Fruit fly (Drosophila melanogaster) whole organism, prepupa: ENCODE data around the gene CG32373.
A peak's percentile ranks its signal among the peaks of the same experiment; 100 is the strongest.

Experiments used
- Blimp-1 ChIP-seq: fragments of 200-800 bp; sonication (Bioruptor generic); optimal IDR thresholded peaks from 3 replicates; lab custom pipeline; 2017; ENCODE audit warnings: missing biosample characterization, missing genetic modification characterization, mild to moderate bottlenecking, moderate library complexity, missing genetic modification reagents
- CG10631 ChIP-seq: fragments of 200-800 bp; sonication (Bioruptor generic); optimal IDR thresholded peaks from 2 replicates; lab custom pipeline; 2016; ENCODE audit warnings: missing biosample characterization, missing genetic modification characterization
- CG11294 ChIP-seq: fragments of 200-800 bp; sonication (Bioruptor generic); IDR thresholded peaks from 2 replicates; pipeline ENCODE4 v1.3.6; 2022; ENCODE audit warnings: missing biosample characterization, missing genetic modification characterization
- CG16779 ChIP-seq: fragments of 200-800 bp; sonication (Bioruptor generic); optimal IDR thresholded peaks from 3 replicates; lab custom pipeline; 2017; ENCODE audit warnings: missing biosample characterization, mild to moderate bottlenecking, missing genetic modification characterization
- CG31627 ChIP-seq: fragments of 200-800 bp; sonication (Bioruptor generic); optimal IDR thresholded peaks from 3 replicates; lab custom pipeline; 2016; ENCODE audit warnings: missing biosample characterization, missing genetic modification characterization
- CG34406 ChIP-seq: fragments of 200-800 bp; sonication (Bioruptor generic); optimal IDR thresholded peaks from 3 replicates; lab custom pipeline; 2016; ENCODE audit warnings: missing biosample characterization, missing genetic modification characterization
- CG3919 ChIP-seq: fragments of 200-800 bp; sonication (Bioruptor generic); optimal IDR thresholded peaks from 3 replicates; lab custom pipeline; 2016; ENCODE audit warnings: missing biosample characterization, missing genetic modification characterization
- CG4318 ChIP-seq: fragments of 200-800 bp; sonication (Bioruptor generic); optimal IDR thresholded peaks from 3 replicates; lab custom pipeline; 2017; ENCODE audit warnings: missing biosample characterization, mild to moderate bottlenecking, missing genetic modification characterization
- CG6792 ChIP-seq: fragments of 200-800 bp; sonication (Bioruptor generic); optimal IDR thresholded peaks from 3 replicates; lab custom pipeline; 2016; ENCODE audit warnings: missing biosample characterization, missing genetic modification characterization
- CG6854 ChIP-seq: fragments of 200-800 bp; sonication (Bioruptor generic); optimal IDR thresholded peaks from 2 replicates; lab custom pipeline; 2017; ENCODE audit warnings: missing biosample characterization, mild to moderate bottlenecking, missing genetic modification characterization
- CG7368 ChIP-seq: fragments of 200-800 bp; sonication (Bioruptor generic); optimal IDR thresholded peaks from 3 replicates; lab custom pipeline; 2016; ENCODE audit warnings: missing biosample characterization, missing genetic modification characterization
- CG8119 ChIP-seq: fragments of 200-800 bp; sonication (Bioruptor generic); IDR thresholded peaks from 3 replicates; pipeline ENCODE4 v1.3.6; 2022; ENCODE audit warnings: missing biosample characterization, missing genetic modification characterization
- CG8319 ChIP-seq: fragments of 200-800 bp; sonication (Bioruptor generic); optimal IDR thresholded peaks from 3 replicates; lab custom pipeline; 2016; ENCODE audit warnings: missing biosample characterization, missing genetic modification characterization
- CG8632 ChIP-seq: fragments of 200-800 bp; sonication (Bioruptor generic); optimal IDR thresholded peaks from 3 replicates; lab custom pipeline; 2016; ENCODE audit warnings: missing biosample characterization, missing genetic modification characterization
- CG9139 ChIP-seq: fragments of 200-800 bp; sonication (Bioruptor generic); optimal IDR thresholded peaks from 3 replicates; lab custom pipeline; 2017; ENCODE audit warnings: missing biosample characterization, mild to moderate bottlenecking, missing genetic modification characterization
- Eip78C ChIP-seq: fragments of 200-800 bp; sonication (Bioruptor generic); peaks from one replicate; lab custom pipeline; 2016; ENCODE audit warnings: missing biosample characterization, missing genetic modification characterization
- Eip93F ChIP-seq: fragments of 200-800 bp; sonication (Bioruptor generic); optimal IDR thresholded peaks from 2 replicates; lab custom pipeline; 2016; ENCODE audit warnings: missing biosample characterization, mild to moderate bottlenecking, missing genetic modification characterization
- Ets21C ChIP-seq: fragments of 200-800 bp; sonication (Bioruptor generic); optimal IDR thresholded peaks from 3 replicates; lab custom pipeline; 2016; ENCODE audit warnings: missing biosample characterization, missing genetic modification characterization
- Ets96B ChIP-seq: fragments of 200-800 bp; optimal IDR thresholded peaks from 2 replicates; lab custom pipeline; 2019; ENCODE audit warnings: missing biosample characterization, mild to moderate bottlenecking, missing genetic modification characterization, moderate library complexity
- Hr4 ChIP-seq: fragments of 200-800 bp; sonication (Bioruptor generic); optimal IDR thresholded peaks from 3 replicates; lab custom pipeline; 2016; ENCODE audit warnings: missing biosample characterization, missing genetic modification characterization
- Met ChIP-seq: fragments of 200-800 bp; sonication (Bioruptor generic); optimal IDR thresholded peaks from 3 replicates; lab custom pipeline; 2016; ENCODE audit warnings: missing biosample characterization, missing genetic modification characterization
- Sox102F ChIP-seq: fragments of 200-800 bp; sonication (Bioruptor generic); optimal IDR thresholded peaks from 2 replicates; lab custom pipeline; 2016; ENCODE audit warnings: missing biosample characterization, mild to moderate bottlenecking, missing genetic modification characterization
- Sox14 ChIP-seq: fragments of 200-800 bp; sonication (Bioruptor generic); optimal IDR thresholded peaks from 3 replicates; lab custom pipeline; 2016; ENCODE audit warnings: missing biosample characterization, missing genetic modification characterization
- Sox15 ChIP-seq: fragments of 200-800 bp; sonication (Bioruptor generic); optimal IDR thresholded peaks from 3 replicates; lab custom pipeline; 2016; ENCODE audit warnings: missing biosample characterization, missing genetic modification characterization
- dac ChIP-seq: fragments of 200-800 bp; sonication (Bioruptor generic); optimal IDR thresholded peaks from 2 replicates; lab custom pipeline; 2017; ENCODE audit warnings: missing biosample characterization, mild to moderate bottlenecking, missing genetic modification characterization
- eg ChIP-seq: fragments of 200-800 bp; sonication (Bioruptor generic); IDR thresholded peaks from 3 replicates; pipeline ENCODE4 v1.3.6; 2022; ENCODE audit warnings: missing biosample characterization, missing genetic modification characterization
- fd59A ChIP-seq: fragments of 200-800 bp; sonication (Bioruptor generic); optimal IDR thresholded peaks from 2 replicates; lab custom pipeline; 2017; ENCODE audit warnings: missing biosample characterization, mild to moderate bottlenecking, missing genetic modification characterization, missing genetic modification reagents
- fd85E ChIP-seq: fragments of 200-800 bp; sonication (Bioruptor generic); optimal IDR thresholded peaks from 3 replicates; lab custom pipeline; 2016; ENCODE audit warnings: missing biosample characterization, missing genetic modification characterization
- fkh ChIP-seq: fragments of 200-800 bp; sonication (Bioruptor generic); optimal IDR thresholded peaks from 3 replicates; lab custom pipeline; 2017; ENCODE audit warnings: missing biosample characterization, mild to moderate bottlenecking, missing genetic modification characterization, moderate library complexity
- lz ChIP-seq: fragments of 200-800 bp; sonication (Bioruptor generic); optimal IDR thresholded peaks from 3 replicates; lab custom pipeline; 2016; ENCODE audit warnings: missing biosample characterization, missing genetic modification characterization
- net ChIP-seq: fragments of 200-800 bp; sonication (Bioruptor generic); optimal IDR thresholded peaks from 3 replicates; lab custom pipeline; 2016; ENCODE audit warnings: missing biosample characterization, missing genetic modification characterization
- pdm3 ChIP-seq: fragments of 200-800 bp; sonication (Bioruptor generic); optimal IDR thresholded peaks from 3 replicates; lab custom pipeline; 2016; ENCODE audit warnings: missing biosample characterization, missing genetic modification characterization
- spab ChIP-seq: fragments of 200-800 bp; sonication (Bioruptor generic); optimal IDR thresholded peaks from 2 replicates; lab custom pipeline; 2017; ENCODE audit warnings: missing biosample characterization, mild to moderate bottlenecking, missing genetic modification characterization, missing genetic modification reagents
- ss ChIP-seq, 2 experiments: fragments of 200-800 bp; sonication (Bioruptor generic); optimal IDR thresholded peaks; 2 replicates in 1 of 2; 3 replicates in 1 of 2; lab custom pipeline; 2017 to 2018; ENCODE audit warnings: mild to moderate bottlenecking in 2 of 2, missing biosample characterization in 2 of 2, missing genetic modification characterization in 2 of 2, moderate library complexity in 1 of 2
- topi ChIP-seq: fragments of 200-800 bp; sonication (Bioruptor generic); optimal IDR thresholded peaks from 3 replicates; lab custom pipeline; 2016; ENCODE audit warnings: missing biosample characterization, missing genetic modification characterization
- vri ChIP-seq: fragments of 200-800 bp; sonication (Bioruptor generic); optimal IDR thresholded peaks from 3 replicates; lab custom pipeline; 2016; ENCODE audit warnings: missing biosample characterization, mild to moderate bottlenecking, missing genetic modification characterization

CG32373 gene

DNA sequence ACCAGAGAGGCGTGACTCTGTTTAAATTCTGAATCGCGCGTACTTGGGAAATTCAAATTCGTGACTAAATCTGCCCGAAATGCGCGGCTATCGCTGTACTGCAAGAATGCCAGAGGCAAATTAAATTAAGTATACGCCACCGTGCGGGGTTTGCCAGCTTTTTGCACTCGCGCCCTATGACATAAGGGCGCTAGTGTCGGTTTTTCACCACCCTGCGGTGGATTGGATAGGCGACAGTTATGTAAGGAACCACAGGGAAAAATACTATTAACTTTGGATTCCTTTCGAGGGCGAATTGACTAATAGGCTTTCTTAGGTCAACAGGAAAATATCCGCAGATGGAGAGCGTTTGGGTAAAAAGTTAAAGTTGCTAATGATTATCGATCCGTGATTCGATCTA lies 45.2 kb downstream of the CG32373 start, which contains the start of gene CG44195:
Gene CG44195, minus strand, starts transcription at position 101 of the 400 bp plus-strand sequence.
- TF ChIP-seq pdm3 (GFP tag; lab: Kevin White, UChicago) (no peak), CG8119 (no peak), Met (GFP tag; lab: Kevin White, UChicago) (no peak), CG6854 (GFP tag; lab: Kevin White, UChicago) (no peak), fkh (GFP tag; lab: Kevin White, UChicago) (no peak), topi (GFP tag; lab: Kevin White, UChicago) (no peak), Sox102F (GFP tag; lab: Kevin White, UChicago) (no peak)

DNA sequence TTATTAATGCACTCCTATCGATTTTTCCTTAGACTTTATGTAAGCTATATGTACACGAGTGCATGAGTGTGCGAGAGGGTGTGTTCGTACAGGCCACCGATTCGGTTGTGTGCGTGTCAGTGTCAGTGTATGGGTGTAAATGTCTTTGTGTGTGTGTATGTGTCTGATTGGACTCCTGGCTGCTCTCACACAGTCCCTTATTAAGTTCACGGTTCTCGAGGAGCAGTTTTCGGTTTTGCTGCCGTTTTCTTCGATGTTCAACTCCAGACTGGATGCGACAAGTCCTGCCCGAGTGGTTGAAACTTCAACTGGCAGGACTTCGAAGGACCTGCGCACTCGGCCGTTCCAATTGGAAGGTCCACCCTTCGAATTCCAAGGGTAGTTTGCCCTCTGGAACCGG lies 63.0 kb downstream of the CG32373 start:
- TF ChIP-seq CG9139 (no peak), Ets96B (tag; lab: Kevin White, UChicago) (no peak), fkh (GFP tag; lab: Kevin White, UChicago) (no peak), CG11294 (GFP tag; lab: Robert Waterston, UW) (no peak), dac (GFP tag; lab: Kevin White, UChicago) (no peak), fd59A (GFP tag; lab: Kevin White, UChicago) (no peak), eg (no peak), CG6792 (GFP tag; lab: Kevin White, UChicago) (no peak), CG10631 (GFP tag; lab: Kevin White, UChicago) (no peak), topi (GFP tag; lab: Kevin White, UChicago) (no peak), pdm3 (GFP tag; lab: Kevin White, UChicago) (no peak)
- TF ChIP-seq, all 60 proteins: peak for 0

DNA sequence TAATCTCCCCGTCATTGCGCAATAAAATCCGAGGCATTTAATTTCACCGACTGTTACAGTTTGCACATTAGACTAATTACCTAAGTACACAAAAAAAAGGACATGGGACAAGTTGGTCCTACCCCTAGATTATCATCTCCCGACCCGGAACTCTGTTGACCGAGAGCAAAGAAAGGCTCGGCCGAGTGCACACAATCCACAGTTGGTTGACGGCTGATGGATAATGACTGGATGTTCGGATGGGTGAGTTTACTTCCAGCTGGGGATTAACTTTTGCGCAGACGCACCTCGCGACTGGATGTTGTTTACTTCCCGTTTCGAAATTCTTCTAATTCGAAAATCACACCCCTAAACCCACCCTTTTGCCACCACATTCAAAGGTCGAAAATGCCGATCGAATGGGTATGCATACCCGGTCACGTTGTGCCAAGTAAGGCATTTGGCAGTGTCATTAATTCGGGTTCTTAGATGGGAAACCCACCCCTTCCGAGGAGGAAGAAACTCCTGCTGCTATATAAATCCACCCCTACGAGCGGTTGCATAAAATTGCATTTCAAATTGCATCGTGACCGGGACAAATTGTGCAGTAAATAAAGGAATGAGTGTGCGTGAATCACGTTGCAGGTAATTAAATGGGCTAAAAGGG lies 64.1 kb downstream of the CG32373 start:
- TF ChIP-seq CG8632 (no peak), CG34406 (GFP tag; lab: Kevin White, UChicago) (no peak), ss (GFP tag; optimal IDR thresholded peaks at IDR 0.05; lab: Kevin White, UChicago) (peak in 1 of 2 experiments; percentile 19), fkh (GFP tag; lab: Kevin White, UChicago) (peak; percentile 26), vri (GFP tag; lab: Kevin White, UChicago) (no peak)

DNA sequence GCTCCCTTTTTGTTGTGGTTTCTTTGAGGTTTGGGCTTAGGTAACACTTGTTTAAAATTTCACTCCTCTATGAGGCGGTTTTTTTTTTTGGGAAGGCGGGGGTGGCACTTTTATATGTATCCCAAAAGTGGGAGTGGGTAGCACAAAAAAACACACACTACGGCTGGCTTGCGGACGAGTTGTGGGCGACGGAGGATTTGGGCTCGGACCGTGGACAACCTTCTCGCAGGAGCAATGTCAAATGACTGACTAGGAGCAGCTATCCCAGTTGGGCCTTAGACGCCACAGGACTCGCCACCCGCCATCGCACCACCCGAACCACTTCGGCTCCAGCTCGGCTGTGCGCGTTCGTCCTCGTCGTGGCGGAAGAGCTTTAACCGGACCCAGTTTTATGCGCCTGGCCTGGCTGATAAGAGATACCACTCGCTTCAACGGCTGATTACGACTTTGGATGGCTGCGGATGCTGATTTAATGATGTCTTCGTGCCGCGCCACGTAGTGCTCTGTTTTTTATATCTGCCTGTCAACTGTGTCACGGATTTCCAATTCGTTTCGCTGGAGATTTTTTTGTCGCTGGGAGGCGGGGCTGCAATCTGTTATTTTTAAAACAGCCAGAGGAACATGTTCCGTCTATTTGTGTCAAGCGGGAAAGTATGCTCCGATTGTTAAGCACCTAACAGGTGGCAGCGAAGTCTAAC lies 67.7 kb downstream of the CG32373 start, which contains the start of gene Ank2:
Gene Ank2, minus strand, starts transcription at position 533 of the 698 bp plus-strand sequence.
- no peak for TF ChIP-seq CG8319 (GFP tag; lab: Kevin White, UChicago)
- 0 out of 3 replicates have a peak, but pooled peaks have one; percentile 11 for TF ChIP-seq eg

DNA sequence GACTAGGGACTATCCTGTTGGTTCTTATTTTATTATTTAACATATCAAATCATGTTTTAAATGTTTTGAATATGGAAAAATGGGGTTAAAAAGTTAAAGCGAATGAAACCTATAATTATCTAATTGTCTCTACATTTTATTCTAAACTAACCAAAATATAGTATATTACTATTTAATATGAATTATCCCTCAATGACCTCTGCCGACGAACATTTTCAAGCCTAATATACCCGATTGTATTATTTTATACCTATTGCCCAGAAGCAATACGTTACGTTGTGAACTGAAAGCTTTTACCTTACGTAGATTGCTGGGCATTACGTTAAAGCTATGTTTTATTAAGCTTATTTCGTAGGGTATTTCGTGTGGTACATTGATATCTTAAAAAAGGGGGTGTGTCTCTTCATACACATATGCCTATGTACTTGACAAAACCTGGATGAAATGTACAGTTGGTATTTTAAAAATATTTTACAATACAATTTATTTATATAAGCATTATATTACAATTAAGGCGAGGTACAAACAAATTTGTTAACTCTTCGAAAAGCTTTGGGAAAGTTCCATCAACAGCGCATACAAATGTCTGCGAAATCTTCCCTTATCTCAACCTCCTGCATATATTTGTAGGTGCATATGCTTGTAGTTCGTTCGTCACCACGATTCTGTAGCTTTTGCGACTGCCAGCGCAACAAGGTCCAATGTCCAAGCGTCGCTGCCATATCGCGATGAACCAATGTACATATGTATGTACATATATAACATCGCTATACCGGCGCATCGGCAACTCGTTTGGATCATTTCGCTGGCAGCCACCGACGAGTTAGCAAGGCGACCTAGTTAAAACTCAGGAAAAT lies 68.4 kb downstream of the CG32373 start, which contains the start of gene Mcad:
Gene Mcad, plus strand, starts transcription at position 790 of the 857 bp plus-strand sequence.
- TF ChIP-seq CG8119 (peak; percentile 95), CG31627 (GFP tag; lab: Kevin White, UChicago) (peak; percentile 91), CG9139 (peak; percentile 95), CG3919 (GFP tag; lab: Kevin White, UChicago) (peak; percentile 96), CG16779 (peak; percentile 94), CG6854 (GFP tag; lab: Kevin White, UChicago) (peak; percentile 96), dac (GFP tag; lab: Kevin White, UChicago) (peak; percentile 95), Ets96B (tag; lab: Kevin White, UChicago) (peak; percentile 93), Sox14 (GFP tag; lab: Kevin White, UChicago) (peak; percentile 95), CG4318 (peak; percentile 97), net (GFP tag; lab: Kevin White, UChicago) (peak; percentile 98), Ets21C (GFP tag; lab: Kevin White, UChicago) (peak; percentile 89), ss (GFP tag; optimal IDR thresholded peaks at IDR 0.05; lab: Kevin White, UChicago) (peak; percentile 96 to 97), Blimp-1 (GFP tag; lab: Kevin White, UChicago) (peak; percentile 89), Eip78C (GFP tag; lab: Kevin White, UChicago) (peak; percentile 100), Hr4 (GFP tag; lab: Kevin White, UChicago) (peak; percentile 96), spab (GFP tag; lab: Kevin White, UChicago) (peak; percentile 94), CG8319 (GFP tag; lab: Kevin White, UChicago) (peak; percentile 87), CG7368 (GFP tag; lab: Kevin White, UChicago) (peak; percentile 94), Met (GFP tag; lab: Kevin White, UChicago) (peak; percentile 96), Eip93F (GFP tag; lab: Kevin White, UChicago) (peak; percentile 96), CG8632 (peak; percentile 97), lz (GFP tag; lab: Kevin White, UChicago) (peak; percentile 96), pdm3 (GFP tag; lab: Kevin White, UChicago) (peak; percentile 96), CG6792 (GFP tag; lab: Kevin White, UChicago) (peak; percentile 97), fd59A (GFP tag; lab: Kevin White, UChicago) (peak; percentile 94), Sox15 (GFP tag; lab: Kevin White, UChicago) (peak; percentile 96), fd85E (GFP tag; lab: Kevin White, UChicago) (peak; percentile 83), eg (peak; percentile 90)
